Fruit fly (Drosophila melanogaster) whole organism, embryonic: ENCODE data around the gene Cpr65Au.
A peak's percentile ranks its signal among the peaks of the same experiment; 100 is the strongest.

Source experiments
- Asciz ChIP-seq: fragments of 200-800 bp; sonication (Bioruptor generic); optimal IDR thresholded peaks from 2 replicates; lab custom pipeline; 2017; ENCODE audit warnings: missing biosample characterization, mild to moderate bottlenecking, missing genetic modification characterization, missing genetic modification reagents
- Bdp1 ChIP-seq: fragments of 200-800 bp; sonication (Bioruptor generic); optimal IDR thresholded peaks from 3 replicates; lab custom pipeline; 2016; ENCODE audit warnings: missing biosample characterization, missing genetic modification characterization
- CG1024 ChIP-seq: fragments of 200-800 bp; sonication (Bioruptor generic); IDR thresholded peaks from 2 replicates; pipeline ENCODE4 v1.3.6; 2022; ENCODE audit warnings: missing biosample characterization, missing genetic modification characterization
- CG10267 ChIP-seq: fragments of 200-800 bp; sonication (Bioruptor generic); optimal IDR thresholded peaks from 2 replicates; lab custom pipeline; 2018; ENCODE audit warnings: missing biosample characterization, mild to moderate bottlenecking, missing genetic modification characterization, moderate library complexity
- CG11085 ChIP-seq: fragments of 200-800 bp; sonication (Bioruptor generic); IDR thresholded peaks from 2 replicates; pipeline ENCODE4 v1.3.6; 2022; ENCODE audit warnings: missing biosample characterization, missing genetic modification characterization
- CG11504 ChIP-seq: fragments of 200-800 bp; sonication (Bioruptor generic); optimal IDR thresholded peaks from 3 replicates; lab custom pipeline; 2019; ENCODE audit warnings: missing biosample characterization, mild to moderate bottlenecking, missing genetic modification characterization, moderate library complexity
- CG13123 ChIP-seq: fragments of 200-800 bp; sonication (Bioruptor generic); optimal IDR thresholded peaks from 2 replicates; lab custom pipeline; 2016; ENCODE audit warnings: missing biosample characterization, missing genetic modification characterization
- CG13424 ChIP-seq: fragments of 200-800 bp; sonication (Bioruptor generic); optimal IDR thresholded peaks from 2 replicates; lab custom pipeline; 2019; ENCODE audit warnings: missing biosample characterization, mild to moderate bottlenecking, missing genetic modification characterization, moderate library complexity
- CG13775 ChIP-seq: fragments of 200-800 bp; sonication (Bioruptor generic); optimal IDR thresholded peaks from 3 replicates; lab custom pipeline; 2017; ENCODE audit warnings: missing biosample characterization, mild to moderate bottlenecking, missing genetic modification characterization
- CG14050 ChIP-seq: fragments of 200-800 bp; sonication (Bioruptor generic); IDR thresholded peaks from 3 replicates; pipeline ENCODE4 v1.3.6; 2022; ENCODE audit warnings: missing biosample characterization, missing genetic modification characterization
- CG14965 ChIP-seq: fragments of 200-800 bp; sonication (Bioruptor generic); optimal IDR thresholded peaks from 2 replicates; lab custom pipeline; 2016; ENCODE audit warnings: missing biosample characterization, missing genetic modification characterization, borderline replicate concordance
- CG15011 ChIP-seq: fragments of 200-800 bp; sonication (Bioruptor generic); optimal IDR thresholded peaks from 3 replicates; lab custom pipeline; 2018; ENCODE audit warnings: missing biosample characterization, mild to moderate bottlenecking, missing genetic modification characterization
- CG15073 ChIP-seq: fragments of 200-800 bp; sonication (Bioruptor generic); optimal IDR thresholded peaks from 2 replicates; lab custom pipeline; 2016; ENCODE audit warnings: missing biosample characterization, missing genetic modification characterization
- CG15269 ChIP-seq: fragments of 200-800 bp; sonication (Bioruptor generic); optimal IDR thresholded peaks from 2 replicates; lab custom pipeline; 2018; ENCODE audit warnings: missing biosample characterization, mild to moderate bottlenecking, missing genetic modification characterization, moderate library complexity
- CG1792 ChIP-seq: fragments of 200-800 bp; sonication (Bioruptor generic); optimal IDR thresholded peaks from 2 replicates; lab custom pipeline; 2016; ENCODE audit warnings: missing biosample characterization, missing genetic modification characterization
- CG18011 ChIP-seq: fragments of 200-800 bp; sonication (Bioruptor generic); optimal IDR thresholded peaks from 2 replicates; lab custom pipeline; 2017; ENCODE audit warnings: missing biosample characterization, missing genetic modification characterization, mild to moderate bottlenecking, moderate library complexity, missing genotype
- CG18764 ChIP-seq: fragments of 200-800 bp; sonication (Bioruptor generic); optimal IDR thresholded peaks from 3 replicates; lab custom pipeline; 2016; ENCODE audit warnings: missing biosample characterization, missing genetic modification characterization
- CG2678 ChIP-seq: fragments of 200-800 bp; sonication (Bioruptor generic); optimal IDR thresholded peaks from 3 replicates; lab custom pipeline; 2019; ENCODE audit warnings: missing biosample characterization, mild to moderate bottlenecking, missing genetic modification characterization, moderate library complexity
- CG31441 ChIP-seq: fragments of 200-800 bp; sonication (Bioruptor generic); IDR thresholded peaks from 2 replicates; pipeline ENCODE4 v1.3.6; 2022; ENCODE audit warnings: missing biosample characterization, missing genetic modification characterization
- CG34224 ChIP-seq: fragments of 200-800 bp; sonication (Bioruptor generic); IDR thresholded peaks from 3 replicates; pipeline ENCODE4 v1.3.6; 2022; ENCODE audit warnings: missing biosample characterization, missing genetic modification characterization; ENCODE audit not compliant: partially characterized antibody
- CG34422 ChIP-seq: fragments of 200-800 bp; sonication (Bioruptor generic); IDR thresholded peaks from 3 replicates; pipeline ENCODE4 v1.3.6; 2022; ENCODE audit warnings: missing biosample characterization, missing genetic modification characterization
- CG4360 ChIP-seq: fragments of 200-800 bp; sonication (Bioruptor generic); IDR thresholded peaks from 2 replicates; pipeline ENCODE4 v1.3.6; 2022; ENCODE audit warnings: missing biosample characterization, missing genetic modification characterization
- CG7372 ChIP-seq: fragments of 200-800 bp; sonication (Bioruptor generic); IDR thresholded peaks from 2 replicates; pipeline ENCODE4 v1.3.6; 2022; ENCODE audit warnings: missing biosample characterization, missing genetic modification characterization
- CG7556 ChIP-seq: fragments of 200-800 bp; sonication (Bioruptor generic); optimal IDR thresholded peaks from 2 replicates; lab custom pipeline; 2017; ENCODE audit warnings: missing biosample characterization, mild to moderate bottlenecking, missing genetic modification characterization
- CG7839 ChIP-seq: fragments of 200-800 bp; sonication (Bioruptor generic); optimal IDR thresholded peaks from 3 replicates; lab custom pipeline; 2018; ENCODE audit warnings: missing biosample characterization, mild to moderate bottlenecking, missing genetic modification characterization, moderate library complexity
- CG8944 ChIP-seq: fragments of 200-800 bp; sonication (Bioruptor generic); optimal IDR thresholded peaks from 3 replicates; lab custom pipeline; 2016; ENCODE audit warnings: missing biosample characterization, missing genetic modification characterization
- Dad ChIP-seq: fragments of 200-800 bp; sonication (Bioruptor generic); optimal IDR thresholded peaks from 3 replicates; lab custom pipeline; 2016; ENCODE audit warnings: missing biosample characterization, missing genetic modification characterization
- Dll ChIP-seq: fragments of 200-800 bp; sonication (Bioruptor generic); IDR thresholded peaks from 4 replicates; pipeline ENCODE4 v1.3.6; 2022; ENCODE audit warnings: missing biosample characterization, missing genetic modification characterization; ENCODE audit not compliant: partially characterized antibody
- Optix ChIP-seq: fragments of 200-800 bp; sonication (Bioruptor generic); IDR thresholded peaks from 3 replicates; pipeline ENCODE4 v1.3.6; 2022; ENCODE audit warnings: missing biosample characterization, missing genetic modification characterization
- Spps ChIP-seq: fragments of 200-800 bp; sonication (Bioruptor generic); optimal IDR thresholded peaks from 2 replicates; lab custom pipeline; 2018; ENCODE audit warnings: missing biosample characterization, mild to moderate bottlenecking, missing genetic modification characterization
- Usf ChIP-seq: fragments of 200-800 bp; sonication (Bioruptor generic); optimal IDR thresholded peaks from 2 replicates; lab custom pipeline; 2017; ENCODE audit warnings: missing genotype, missing biosample characterization, missing genetic modification characterization
- abd-A ChIP-seq: fragments of 200-800 bp; sonication (Bioruptor generic); optimal IDR thresholded peaks from 3 replicates; lab custom pipeline; 2019; ENCODE audit warnings: missing biosample characterization, mild to moderate bottlenecking, missing genetic modification characterization, moderate library complexity
- bcd ChIP-seq: fragments of 200-800 bp; sonication (Bioruptor generic); optimal IDR thresholded peaks from 2 replicates; lab custom pipeline; 2017; ENCODE audit warnings: missing biosample characterization, mild to moderate bottlenecking, missing genetic modification characterization
- chif ChIP-seq, 2 experiments: fragments of 200-800 bp; sonication (Bioruptor generic); optimal IDR thresholded peaks; 3 replicates each; lab custom pipeline; 2016; ENCODE audit warnings: missing biosample characterization in 2 of 2, missing genetic modification characterization in 2 of 2
- crol ChIP-seq: fragments of 200-800 bp; sonication (Bioruptor generic); IDR thresholded peaks from 2 replicates; pipeline ENCODE4 v1.3.6; 2022; ENCODE audit warnings: missing biosample characterization, missing genetic modification characterization
- dati ChIP-seq: fragments of 200-800 bp; sonication (Bioruptor generic); IDR thresholded peaks from 2 replicates; pipeline ENCODE4 v1.3.6; 2022; ENCODE audit warnings: missing biosample characterization, missing genetic modification characterization
- dmrt99B ChIP-seq: fragments of 200-800 bp; sonication (Bioruptor generic); optimal IDR thresholded peaks from 2 replicates; lab custom pipeline; 2018; ENCODE audit warnings: missing biosample characterization, mild to moderate bottlenecking, missing genetic modification characterization, moderate library complexity
- gfzf ChIP-seq: fragments of 200-800 bp; sonication (Bioruptor generic); optimal IDR thresholded peaks from 2 replicates; lab custom pipeline; 2016; ENCODE audit warnings: missing biosample characterization, mild to moderate bottlenecking, missing genetic modification characterization, moderate library complexity
- hbn ChIP-seq: fragments of 200-800 bp; sonication (Bioruptor generic); IDR thresholded peaks from 2 replicates; pipeline ENCODE4 v1.3.6; 2022; ENCODE audit warnings: missing biosample characterization, missing genetic modification characterization; ENCODE audit not compliant: partially characterized antibody
- nerfin-1 ChIP-seq: fragments of 200-800 bp; sonication (Bioruptor generic); optimal IDR thresholded peaks from 3 replicates; lab custom pipeline; 2019; ENCODE audit warnings: missing biosample characterization, mild to moderate bottlenecking, missing genetic modification characterization, moderate library complexity
- nerfin-2 ChIP-seq: fragments of 200-800 bp; sonication (Bioruptor generic); IDR thresholded peaks from 2 replicates; pipeline ENCODE4 v1.3.6; 2022; ENCODE audit warnings: missing biosample characterization, missing genetic modification characterization; ENCODE audit not compliant: partially characterized antibody
- onecut ChIP-seq: fragments of 200-800 bp; sonication (Bioruptor generic); IDR thresholded peaks from 2 replicates; pipeline ENCODE4 v1.3.6; 2022; ENCODE audit warnings: missing biosample characterization, missing genetic modification characterization
- rib ChIP-seq: fragments of 200-800 bp; sonication (Bioruptor generic); IDR thresholded peaks from 2 replicates; pipeline ENCODE4 v1.3.6; 2022; ENCODE audit warnings: missing biosample characterization, missing genetic modification characterization
- schlank ChIP-seq: fragments of 200-800 bp; sonication (Bioruptor generic); optimal IDR thresholded peaks from 2 replicates; lab custom pipeline; 2018; ENCODE audit warnings: missing biosample characterization, mild to moderate bottlenecking, missing genetic modification characterization
- sd ChIP-seq: fragments of 200-800 bp; sonication (Bioruptor generic); optimal IDR thresholded peaks from 3 replicates; lab custom pipeline; 2018; ENCODE audit warnings: missing biosample characterization, mild to moderate bottlenecking, missing genetic modification characterization, moderate library complexity
- sr ChIP-seq: fragments of 200-800 bp; sonication (Bioruptor generic); IDR thresholded peaks from 3 replicates; pipeline ENCODE4 v1.3.6; 2022; ENCODE audit warnings: missing biosample characterization, missing genetic modification characterization
- tgo ChIP-seq: fragments of 200-800 bp; sonication (Bioruptor generic); IDR thresholded peaks from 3 replicates; pipeline ENCODE4 v1.3.6; 2022; ENCODE audit warnings: missing biosample characterization, missing genetic modification characterization
- tna ChIP-seq: fragments of 200-800 bp; sonication (Bioruptor generic); IDR thresholded peaks from 2 replicates; pipeline ENCODE4 v1.3.6; 2022; ENCODE audit warnings: missing biosample characterization, missing genetic modification characterization; ENCODE audit not compliant: partially characterized antibody
- wek ChIP-seq: fragments of 200-800 bp; sonication (Bioruptor generic); optimal IDR thresholded peaks from 3 replicates; lab custom pipeline; 2018; ENCODE audit warnings: missing biosample characterization, mild to moderate bottlenecking, missing genetic modification characterization, moderate library complexity
- zfh2 ChIP-seq: fragments of 200-800 bp; sonication (Bioruptor generic); optimal IDR thresholded peaks from 2 replicates; lab custom pipeline; 2016; ENCODE audit warnings: missing biosample characterization, missing genetic modification characterization

Cpr65Au gene

DNA sequence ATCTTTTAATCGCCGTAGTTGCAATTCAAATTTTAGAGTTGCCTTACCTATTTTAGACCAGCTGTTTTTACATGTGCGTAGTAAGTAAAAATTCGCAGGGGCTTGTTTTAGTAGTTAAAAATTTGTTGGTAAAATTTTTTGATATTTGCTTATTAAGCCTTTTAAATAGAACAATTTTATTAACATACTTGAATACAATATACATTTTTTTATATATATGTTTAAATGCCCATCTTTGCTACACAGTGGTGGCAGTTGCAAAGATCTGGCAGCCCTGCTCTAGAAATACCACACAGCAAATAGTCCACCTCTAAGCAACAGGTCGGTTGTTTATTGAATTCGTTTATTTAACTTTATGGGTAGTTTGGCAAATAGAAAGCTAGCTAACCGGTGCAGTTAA is 37.2 kb downstream of the Cpr65Au start, which contains the start of the genes CG10467 and loj (continued):
- TF ChIP-seq CG11085 = peak; percentile 97
- TF ChIP-seq CG13424 = peak; percentile 98
- TF ChIP-seq CG18011 (GFP tag; lab: Kevin White, UChicago) = peak; percentile 86
- peak; percentile 78 to 88 for TF ChIP-seq chif (GFP tag; optimal IDR thresholded peaks at IDR 0.05; lab: Kevin White, UChicago)
- peak; percentile 90 for TF ChIP-seq Spps (tag; lab: Kevin White, UChicago)
- peak; percentile 64 for TF ChIP-seq schlank (tag; lab: Kevin White, UChicago)
- peak; percentile 93 for TF ChIP-seq nerfin-1 (tag; lab: Kevin White, UChicago)
- peak; percentile 63 for TF ChIP-seq hbn (GFP tag; lab: Robert Waterston, UW)
- TF ChIP-seq onecut (GFP tag; lab: Robert Waterston, UW) = peak; percentile 82
- peak; percentile 88 for TF ChIP-seq Optix (GFP tag; lab: Robert Waterston, UW)
- peak; percentile 47; the same call in 1 of the 2 replicates for TF ChIP-seq crol (GFP tag; lab: Robert Waterston, UW)
- peak; percentile 91 for TF ChIP-seq CG1024 (GFP tag; lab: Robert Waterston, UW)
- TF ChIP-seq CG7556 (GFP tag; lab: Kevin White, UChicago) = peak; percentile 90
- TF ChIP-seq CG7839 (tag; lab: Kevin White, UChicago) = peak; percentile 96
- TF ChIP-seq bcd (GFP tag; lab: Kevin White, UChicago) = peak; percentile 95
- TF ChIP-seq sd (tag; lab: Kevin White, UChicago) = peak; percentile 90
- TF ChIP-seq CG14965 = no peak
- TF ChIP-seq CG15011 = peak; percentile 81
- peak; percentile 96 for TF ChIP-seq CG31441 (GFP tag; lab: Robert Waterston, UW)
- no peak for TF ChIP-seq abd-A (tag; lab: Kevin White, UChicago)
- no peak for TF ChIP-seq tna (GFP tag; lab: Robert Waterston, UW)
- TF ChIP-seq wek (GFP tag; lab: Kevin White, UChicago) = no peak
- peak; percentile 97 for TF ChIP-seq tgo (GFP tag; lab: Robert Waterston, UW)
- peak; percentile 65 for TF ChIP-seq CG1792 (GFP tag; lab: Kevin White, UChicago)
- peak; percentile 87 for TF ChIP-seq zfh2 (GFP tag; lab: Kevin White, UChicago)
- peak; percentile 93 for TF ChIP-seq dmrt99B (tag; lab: Kevin White, UChicago)
- peak; percentile 78 for TF ChIP-seq Bdp1 (GFP tag; lab: Kevin White, UChicago)
- TF ChIP-seq CG15269 = peak; percentile 95
- TF ChIP-seq CG7372 = peak; percentile 97
- TF ChIP-seq sr (GFP tag; lab: Robert Waterston, UW) = peak; percentile 63; the same call in 1 of the 3 replicates
- 0 out of 2 replicates have a peak, but pooled peaks have one; percentile 15 for TF ChIP-seq nerfin-2 (GFP tag; lab: Robert Waterston, UW)
- peak; percentile 98 for TF ChIP-seq CG34422
- peak; percentile 93 for TF ChIP-seq Usf (GFP tag; lab: Kevin White, UChicago)
- peak; percentile 80 for TF ChIP-seq dati
- TF ChIP-seq CG11504 (tag; lab: Kevin White, UChicago) = peak; percentile 95
- peak; percentile 53; the same call in 1 of the 3 replicates for TF ChIP-seq CG34224 (GFP tag; lab: Robert Waterston, UW)
- peak; percentile 93 for TF ChIP-seq CG15073
- peak; percentile 92 for TF ChIP-seq CG13123
- TF ChIP-seq CG18764 (GFP tag; lab: Kevin White, UChicago) = peak; percentile 92
- TF ChIP-seq gfzf = no peak
- peak; percentile 94 for TF ChIP-seq CG14050 (GFP tag; lab: Robert Waterston, UW)
- TF ChIP-seq CG10267 = peak; percentile 90
- peak; percentile 73 for TF ChIP-seq Dad (GFP tag; lab: Kevin White, UChicago)
- peak; percentile 87 for TF ChIP-seq Asciz (GFP tag; lab: Kevin White, UChicago)
- peak; percentile 84 for TF ChIP-seq Dll (GFP tag; lab: Robert Waterston, UW)
- peak; percentile 81 for TF ChIP-seq CG8944 (GFP tag; lab: Kevin White, UChicago)
- peak; percentile 93 for TF ChIP-seq rib (GFP tag; lab: Robert Waterston, UW)
- peak; percentile 96 for TF ChIP-seq CG13775 (GFP tag; lab: Kevin White, UChicago)
- peak; percentile 53 for TF ChIP-seq CG4360
- peak; percentile 95 for TF ChIP-seq CG2678 (tag; lab: Kevin White, UChicago)
